Fruit fly (Drosophila melanogaster): ENCODE results near the gene CG12535.

dm6 chrX:3382075-3382474 lies 66.7 kb downstream of the CG12535 start:
- TF ChIP-seq dl (GFP tag; optimal IDR thresholded peaks at IDR 0.05; ENCODE audit: insufficient read depth in 1 of 2, partially characterized antibody in 2 of 2) (no peak), OdsH (GFP tag; optimal IDR thresholded peaks at IDR 0.05) (no peak), lola (GFP tag; optimal IDR thresholded peaks at IDR 0.05) (no peak), Sp1 (GFP tag; optimal IDR thresholded peaks at IDR 0.05) (no peak), pan (optimal IDR thresholded peaks at IDR 0.05) (no peak)
